Fruit fly (Drosophila melanogaster) whole organism, embryonic: ENCODE measurements around the gene CG32163.

Experiments
- Abd-B ChIP-seq: fragments of 200-800 bp; sonication (Bioruptor generic); optimal IDR thresholded peaks from 2 replicates; lab custom pipeline; 2018; ENCODE audit warnings: missing biosample characterization, mild to moderate bottlenecking, missing genetic modification characterization, moderate library complexity
- CG10209 ChIP-seq: fragments of 200-800 bp; sonication (Bioruptor generic); optimal IDR thresholded peaks from 3 replicates; lab custom pipeline; 2017; ENCODE audit warnings: missing biosample characterization, mild to moderate bottlenecking, missing genetic modification characterization, missing genetic modification reagents
- CG10274 ChIP-seq: fragments of 200-800 bp; sonication (Bioruptor generic); optimal IDR thresholded peaks from 3 replicates; lab custom pipeline; 2017; ENCODE audit warnings: missing biosample characterization, mild to moderate bottlenecking, missing genetic modification characterization
- CG14050 ChIP-seq: fragments of 200-800 bp; sonication (Bioruptor generic); IDR thresholded peaks from 3 replicates; pipeline ENCODE4 v1.3.6; 2022; ENCODE audit warnings: missing biosample characterization, missing genetic modification characterization
- CG17568 ChIP-seq: fragments of 200-800 bp; sonication (Bioruptor generic); optimal IDR thresholded peaks from 2 replicates; lab custom pipeline; 2018; ENCODE audit warnings: missing biosample characterization, mild to moderate bottlenecking, missing genetic modification characterization, moderate library complexity
- CG18476 ChIP-seq: fragments of 200-800 bp; sonication (Bioruptor generic); optimal IDR thresholded peaks from 2 replicates; lab custom pipeline; 2016; ENCODE audit warnings: missing biosample characterization, mild to moderate bottlenecking, missing genetic modification characterization
- CG31365 ChIP-seq: fragments of 200-800 bp; sonication (Bioruptor generic); optimal IDR thresholded peaks from 2 replicates; lab custom pipeline; 2018; ENCODE audit warnings: missing biosample characterization, mild to moderate bottlenecking, missing genetic modification characterization
- CG33213 ChIP-seq: fragments of 200-800 bp; sonication (Bioruptor generic); optimal IDR thresholded peaks from 3 replicates; lab custom pipeline; 2016; ENCODE audit warnings: missing biosample characterization, missing genetic modification characterization
- CG3407 ChIP-seq: fragments of 200-800 bp; sonication (Bioruptor generic); optimal IDR thresholded peaks from 2 replicates; lab custom pipeline; 2018; ENCODE audit warnings: missing biosample characterization, mild to moderate bottlenecking, missing genetic modification characterization
- CG3726 ChIP-seq: fragments of 200-800 bp; sonication (Bioruptor generic); IDR thresholded peaks from 3 replicates; pipeline ENCODE4, ENCODE4 v1.3.6; 2022; ENCODE audit warnings: missing biosample characterization, missing genetic modification characterization
- CG3838 ChIP-seq: fragments of 200-800 bp; sonication (Bioruptor generic); optimal IDR thresholded peaks from 3 replicates; lab custom pipeline; 2016; ENCODE audit warnings: missing biosample characterization, missing genetic modification characterization
- CG3847 ChIP-seq: fragments of 200-800 bp; sonication (Bioruptor generic); IDR thresholded peaks from 2 replicates; pipeline ENCODE4 v1.3.6; 2022; ENCODE audit warnings: missing biosample characterization, missing genetic modification characterization
- CG5245 ChIP-seq: fragments of 200-800 bp; sonication (Bioruptor generic); optimal IDR thresholded peaks from 3 replicates; lab custom pipeline; 2016; ENCODE audit warnings: missing biosample characterization, missing genetic modification characterization
- CG6791 ChIP-seq: fragments of 200-800 bp; sonication (Bioruptor generic); IDR thresholded peaks from 3 replicates; pipeline ENCODE4 v1.3.6; 2022; ENCODE audit warnings: missing biosample characterization, missing genetic modification characterization; ENCODE audit not compliant: partially characterized antibody
- CG8388 ChIP-seq: fragments of 200-800 bp; sonication (Bioruptor generic); optimal IDR thresholded peaks from 2 replicates; lab custom pipeline; 2019; ENCODE audit warnings: missing biosample characterization, mild to moderate bottlenecking, missing genetic modification characterization, moderate library complexity
- CG8765 ChIP-seq: fragments of 200-800 bp; sonication (Bioruptor generic); IDR thresholded peaks from 2 replicates; pipeline ENCODE4 v1.3.6; 2022; ENCODE audit warnings: missing biosample characterization, missing genetic modification characterization
- Fer3 ChIP-seq: fragments of 200-800 bp; sonication (Bioruptor generic); optimal IDR thresholded peaks from 2 replicates; lab custom pipeline; 2018; ENCODE audit warnings: missing biosample characterization, mild to moderate bottlenecking, missing genetic modification characterization, moderate library complexity
- HHEX ChIP-seq: fragments of 200-800 bp; sonication (Bioruptor generic); optimal IDR thresholded peaks from 3 replicates; lab custom pipeline; 2017; ENCODE audit warnings: missing biosample characterization, mild to moderate bottlenecking, missing genetic modification characterization, missing genetic modification reagents
- HLH3B ChIP-seq: fragments of 200-800 bp; sonication (Bioruptor generic); IDR thresholded peaks from 2 replicates; pipeline ENCODE4 v1.3.6; 2022; ENCODE audit warnings: missing biosample characterization, missing genetic modification characterization
- HLHmδ ChIP-seq: fragments of 200-800 bp; sonication (Bioruptor generic); optimal IDR thresholded peaks from 2 replicates; lab custom pipeline; 2018; ENCODE audit warnings: missing biosample characterization, mild to moderate bottlenecking, missing genetic modification characterization, moderate library complexity
- Pdp1 ChIP-seq, 2 experiments: fragments of 200-800 bp; sonication (Bioruptor generic); optimal IDR thresholded peaks; 3 replicates each; lab custom pipeline; 2016; ENCODE audit warnings: missing biosample characterization in 2 of 2, missing genetic modification characterization in 2 of 2, mild to moderate bottlenecking in 1 of 2, moderate library complexity in 1 of 2
- Sox102F ChIP-seq: fragments of 200-800 bp; sonication (Bioruptor generic); optimal IDR thresholded peaks from 2 replicates; lab custom pipeline; 2018; ENCODE audit warnings: missing biosample characterization, mild to moderate bottlenecking, missing genetic modification characterization, moderate library complexity
- Sry-β ChIP-seq: fragments of 200-800 bp; sonication (Bioruptor generic); optimal IDR thresholded peaks from 2 replicates; lab custom pipeline; 2018; ENCODE audit warnings: missing biosample characterization, mild to moderate bottlenecking, missing genetic modification characterization, moderate library complexity
- Sry-δ ChIP-seq: fragments of 200-800 bp; sonication (Bioruptor generic); optimal IDR thresholded peaks from 2 replicates; lab custom pipeline; 2016; ENCODE audit warnings: missing biosample characterization, missing genetic modification characterization
- Vsx1 ChIP-seq: fragments of 200-800 bp; sonication (Bioruptor generic); optimal IDR thresholded peaks from 2 replicates; lab custom pipeline; 2017; ENCODE audit warnings: missing biosample characterization, mild to moderate bottlenecking, missing genetic modification characterization, missing genetic modification reagents
- abd-A ChIP-seq: fragments of 200-800 bp; sonication (Bioruptor generic); optimal IDR thresholded peaks from 3 replicates; lab custom pipeline; 2019; ENCODE audit warnings: missing biosample characterization, mild to moderate bottlenecking, missing genetic modification characterization, moderate library complexity
- cad ChIP-seq: fragments of >200 bp; optimal IDR thresholded peaks from 2 replicates; lab custom pipeline; 2017; ENCODE audit warnings: missing biosample characterization, missing genetic modification characterization
- cato ChIP-seq: fragments of 200-800 bp; sonication (Bioruptor generic); optimal IDR thresholded peaks from 2 replicates; lab custom pipeline; 2016; ENCODE audit warnings: missing biosample characterization, missing genetic modification characterization, borderline replicate concordance
- cwo ChIP-seq: fragments of 200-800 bp; sonication (Bioruptor generic); optimal IDR thresholded peaks from 3 replicates; lab custom pipeline; 2017; ENCODE audit warnings: missing biosample characterization, missing genetic modification characterization, mild to moderate bottlenecking, moderate library complexity, missing genetic modification reagents
- emc ChIP-seq: fragments of 200-800 bp; sonication (Bioruptor generic); optimal IDR thresholded peaks from 2 replicates; lab custom pipeline; 2016; ENCODE audit warnings: missing biosample characterization, missing genetic modification characterization
- en ChIP-seq: fragments of 200-800 bp; sonication (Bioruptor generic); optimal IDR thresholded peaks from 2 replicates; lab custom pipeline; 2016; ENCODE audit warnings: missing biosample characterization, missing genetic modification characterization
- exex ChIP-seq: fragments of 200-800 bp; sonication (Bioruptor generic); optimal IDR thresholded peaks from 4 replicates; lab custom pipeline; 2018; ENCODE audit warnings: missing biosample characterization, mild to moderate bottlenecking, missing genetic modification characterization, moderate library complexity
- gem ChIP-seq: fragments of 200-800 bp; sonication (Bioruptor generic); optimal IDR thresholded peaks from 2 replicates; lab custom pipeline; 2019; ENCODE audit warnings: missing biosample characterization, mild to moderate bottlenecking, missing genetic modification characterization, moderate library complexity
- grau ChIP-seq: fragments of 200-800 bp; optimal IDR thresholded peaks from 3 replicates; lab custom pipeline; 2019; ENCODE audit warnings: missing biosample characterization, mild to moderate bottlenecking, missing genetic modification characterization, moderate library complexity
- h ChIP-seq: fragments of >200 bp; optimal IDR thresholded peaks from 2 replicates; lab custom pipeline; 2017
- mld ChIP-seq: fragments of 200-800 bp; sonication (Bioruptor generic); IDR thresholded peaks from 3 replicates; pipeline ENCODE4 v1.3.6; 2022; ENCODE audit warnings: missing biosample characterization, missing genetic modification characterization; ENCODE audit not compliant: partially characterized antibody
- org-1 ChIP-seq: fragments of 200-800 bp; sonication (Bioruptor generic); optimal IDR thresholded peaks from 2 replicates; lab custom pipeline; 2017; ENCODE audit warnings: missing biosample characterization, missing genetic modification characterization
- pb ChIP-seq: fragments of 200-800 bp; sonication (Bioruptor generic); optimal IDR thresholded peaks from 3 replicates; lab custom pipeline; 2016; ENCODE audit warnings: missing biosample characterization, missing genetic modification characterization
- pfk ChIP-seq: fragments of 200-800 bp; sonication (Bioruptor generic); optimal IDR thresholded peaks from 2 replicates; lab custom pipeline; 2018; ENCODE audit warnings: missing biosample characterization, mild to moderate bottlenecking, missing genetic modification characterization, moderate library complexity
- pita ChIP-seq: fragments of 200-800 bp; sonication (Bioruptor generic); optimal IDR thresholded peaks from 2 replicates; lab custom pipeline; 2017; ENCODE audit warnings: missing biosample characterization, mild to moderate bottlenecking, missing genetic modification characterization
- prd ChIP-seq, 3 experiments: fragments of >200 bp in 2 of 3; fragments of 200-800 bp in 1 of 3; sonication (Bioruptor generic) in 1 of 3; optimal IDR thresholded peaks in 2 of 3; IDR thresholded peaks in 1 of 3; 2 replicates in 2 of 3; 3 replicates in 1 of 3; pipeline versions ENCODE4 v1.3.6 to Lab custom; 2017 to 2022; ENCODE audit warnings: missing biosample characterization in 1 of 3, missing genetic modification characterization in 1 of 3
- salm ChIP-seq: fragments of 200-800 bp; sonication (Bioruptor generic); optimal IDR thresholded peaks from 2 replicates; lab custom pipeline; 2018; ENCODE audit warnings: missing biosample characterization, mild to moderate bottlenecking, missing genetic modification characterization
- sc ChIP-seq, 3 experiments: fragments of >200 bp in 2 of 3; fragments of 200-800 bp in 1 of 3; sonication (Bioruptor generic) in 1 of 3; optimal IDR thresholded peaks; 2 replicates in 2 of 3; 3 replicates in 1 of 3; lab custom pipeline; 2017; ENCODE audit warnings: mild to moderate bottlenecking in 1 of 3, missing biosample characterization in 1 of 3, missing genetic modification characterization in 1 of 3, missing genetic modification reagents in 1 of 3
- sim ChIP-seq: fragments of 200-800 bp; sonication (Bioruptor generic); IDR thresholded peaks from 2 replicates; pipeline ENCODE4 v1.3.6; 2022; ENCODE audit warnings: missing biosample characterization, missing genetic modification characterization
- slp2 ChIP-seq: fragments of 200-800 bp; sonication (Bioruptor generic); optimal IDR thresholded peaks from 2 replicates; lab custom pipeline; 2016; ENCODE audit warnings: missing biosample characterization, missing genetic modification characterization
- sug ChIP-seq: fragments of 200-800 bp; optimal IDR thresholded peaks from 2 replicates; lab custom pipeline; 2019; ENCODE audit warnings: missing biosample characterization, mild to moderate bottlenecking, missing genetic modification characterization, moderate library complexity
- tap ChIP-seq: fragments of 200-800 bp; optimal IDR thresholded peaks from 3 replicates; lab custom pipeline; 2019; ENCODE audit warnings: missing biosample characterization, mild to moderate bottlenecking, missing genetic modification characterization, moderate library complexity
- tgo ChIP-seq: fragments of 200-800 bp; sonication (Bioruptor generic); IDR thresholded peaks from 3 replicates; pipeline ENCODE4 v1.3.6; 2022; ENCODE audit warnings: missing biosample characterization, missing genetic modification characterization
- wek ChIP-seq: fragments of 200-800 bp; sonication (Bioruptor generic); optimal IDR thresholded peaks from 3 replicates; lab custom pipeline; 2018; ENCODE audit warnings: missing biosample characterization, mild to moderate bottlenecking, missing genetic modification characterization, moderate library complexity

The CG32163 gene

DNA sequence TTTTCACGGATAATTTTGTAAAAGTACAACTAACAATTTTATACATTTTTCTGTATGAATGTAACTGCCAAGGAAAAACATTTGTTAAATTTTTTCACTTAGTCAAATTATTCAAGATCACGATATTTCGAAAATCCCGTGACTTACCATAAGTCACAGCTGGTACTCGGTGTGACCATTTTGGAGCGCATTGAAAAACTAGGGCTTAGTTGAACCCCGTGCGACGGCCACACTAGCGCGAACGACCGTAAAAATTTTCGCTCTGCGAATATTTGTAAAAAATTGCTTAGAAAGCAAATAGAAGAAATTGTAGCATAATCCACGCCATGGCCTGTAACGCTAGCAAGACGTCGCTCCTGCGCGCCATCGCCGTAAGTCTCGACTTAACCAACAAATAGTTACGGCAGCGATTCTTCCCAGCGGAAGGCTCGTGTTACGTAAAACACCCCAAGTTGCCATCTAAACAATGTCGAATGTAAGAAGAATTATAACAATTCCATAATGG lies 2.8 kb upstream of the CG32163 start, which contains the start of gene UQCR-C2 (continued):
- TF ChIP-seq CG8765 = no peak
- TF ChIP-seq cato (GFP tag; lab: Kevin White, UChicago) = no peak
- TF ChIP-seq CG17568 = no peak
- TF ChIP-seq Fer3 (tag; lab: Kevin White, UChicago) = no peak
- no peak for TF ChIP-seq exex (tag; lab: Kevin White, UChicago)
- TF ChIP-seq pita (GFP tag; lab: Kevin White, UChicago) = no peak
- no peak for TF ChIP-seq CG5245 (GFP tag; lab: Kevin White, UChicago)
- TF ChIP-seq abd-A (tag; lab: Kevin White, UChicago) = no peak
- TF ChIP-seq CG3407 = no peak
- TF ChIP-seq HLH3B (GFP tag; lab: Robert Waterston, UW) = no peak
- no peak for TF ChIP-seq pfk (GFP tag; lab: Kevin White, UChicago)
- no peak for TF ChIP-seq Sox102F (GFP tag; lab: Kevin White, UChicago)
- TF ChIP-seq CG18476 (GFP tag; lab: Kevin White, UChicago) = no peak
- TF ChIP-seq h (lab: Kevin White, UChicago) = no peak
- TF ChIP-seq org-1 = no peak
- peak; percentile 71 for TF ChIP-seq CG33213 (GFP tag; lab: Kevin White, UChicago)
- 0 out of 3 replicates have a peak, but pooled peaks have one; percentile 16 for TF ChIP-seq mld (GFP tag; lab: Robert Waterston, UW)
- TF ChIP-seq wek (GFP tag; lab: Kevin White, UChicago) = no peak
- TF ChIP-seq gem (tag; lab: Kevin White, UChicago) = no peak
- no peak for TF ChIP-seq CG8388
- TF ChIP-seq prd (optimal IDR thresholded peaks at IDR 0.05; lab: Kevin White, UChicago) = no peak
- TF ChIP-seq prd (GFP tag; IDR thresholded peaks at IDR 0.05; lab: Robert Waterston, UW) = no peak
- TF ChIP-seq CG3726 (GFP tag; lab: Robert Waterston, UW) = no peak
- no peak for TF ChIP-seq cad (GFP tag; lab: Kevin White, UChicago)
- peak; percentile 41 for TF ChIP-seq grau (tag; lab: Kevin White, UChicago)
- TF ChIP-seq tgo (GFP tag; lab: Robert Waterston, UW) = no peak
- TF ChIP-seq HLHmδ (GFP tag; lab: Kevin White, UChicago) = no peak
- no peak for TF ChIP-seq salm (tag; lab: Kevin White, UChicago)
- no peak for TF ChIP-seq sc (optimal IDR thresholded peaks at IDR 0.05; lab: Kevin White, UChicago)
- TF ChIP-seq sc (GFP tag; optimal IDR thresholded peaks at IDR 0.05; lab: Kevin White, UChicago) = no peak
- TF ChIP-seq CG3838 = no peak
- no peak for TF ChIP-seq CG10274
- peak; percentile 65 for TF ChIP-seq Abd-B (GFP tag; lab: Kevin White, UChicago)
- peak; percentile 49 for TF ChIP-seq sug
- no peak for TF ChIP-seq tap (tag; lab: Kevin White, UChicago)
- TF ChIP-seq CG3847 (GFP tag; lab: Robert Waterston, UW) = peak; percentile 38; the same call in 1 of the 2 replicates
- no peak for TF ChIP-seq HHEX (GFP tag; lab: Kevin White, UChicago)
- no peak for TF ChIP-seq pb (GFP tag; lab: Kevin White, UChicago)
- no peak for TF ChIP-seq CG14050 (GFP tag; lab: Robert Waterston, UW)
- TF ChIP-seq Sry-β = peak; percentile 34
- TF ChIP-seq CG10209 (GFP tag; lab: Kevin White, UChicago) = no peak
- no peak for TF ChIP-seq slp2 (GFP tag; lab: Kevin White, UChicago)
- no peak for TF ChIP-seq sim (GFP tag; lab: Robert Waterston, UW)
- no peak for TF ChIP-seq Vsx1 (GFP tag; lab: Kevin White, UChicago)
- TF ChIP-seq CG31365 (tag; lab: Kevin White, UChicago) = no peak
- TF ChIP-seq emc (GFP tag; lab: Kevin White, UChicago) = no peak
- no peak for TF ChIP-seq en (GFP tag; lab: Kevin White, UChicago)
- TF ChIP-seq Sry-δ (GFP tag; lab: Kevin White, UChicago) = peak; percentile 67
- TF ChIP-seq Pdp1 (GFP tag; optimal IDR thresholded peaks at IDR 0.05; lab: Kevin White, UChicago) = peak in 1 of 2 experiments; percentile 98
- no peak for TF ChIP-seq cwo (GFP tag; lab: Kevin White, UChicago)
- TF ChIP-seq CG6791 = peak; percentile 19; the same call in 1 of the 3 replicates
